Fruit fly (Drosophila melanogaster) whole organism, larva: ENCODE measurements around the gene CG17105.

Experiments used
- noc ChIP-seq: fragments of 200-800 bp; sonication (Bioruptor generic); optimal IDR thresholded peaks from 3 replicates; lab custom pipeline; 2019; ENCODE audit warnings: missing biosample characterization, mild to moderate bottlenecking, missing genetic modification characterization, moderate library complexity

Gene CG17105

dm6 chr2L:10680584-10681080, at the start of gene CG17105:
Gene CG17105 (plus strand): TSS chr2L:10681030.
- no peak for TF ChIP-seq noc (tag; lab: Kevin White, UChicago)

DNA sequence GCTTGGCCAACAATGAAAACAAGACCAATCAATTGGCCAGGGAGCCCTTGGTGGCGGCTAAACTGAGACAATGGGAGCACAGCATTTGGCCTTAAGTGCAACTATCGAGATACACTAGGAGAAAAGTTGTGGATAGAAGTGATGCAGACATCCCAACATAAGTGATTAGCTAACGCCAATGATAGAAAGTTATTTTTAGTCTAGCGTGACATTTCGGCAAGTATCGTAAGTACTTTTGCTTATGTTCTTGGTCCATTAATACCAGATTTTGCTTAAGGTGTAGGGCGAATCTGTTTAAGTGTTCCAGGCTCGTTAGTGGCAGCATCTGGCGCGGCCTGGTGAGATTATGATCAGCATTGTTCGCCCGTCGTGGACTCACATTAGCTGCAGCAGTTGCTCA, 48.1 kb upstream of the CG17105 start:
- no peak for TF ChIP-seq noc (tag; lab: Kevin White, UChicago)

dm6 chr2L:10638371-10638770, 42.5 kb upstream of the CG17105 start, which contains the start of gene CG7329:
Gene CG7329 (minus strand): TSS chr2L:10638471.
- no peak for TF ChIP-seq noc (tag; lab: Kevin White, UChicago)

dm6 chr2L:10639631-10640030, 41.2 kb upstream of the CG17105 start, which contains the start of gene CG31872:
Gene CG31872 (plus strand): TSS chr2L:10639931.
- no peak for TF ChIP-seq noc (tag; lab: Kevin White, UChicago)

DNA sequence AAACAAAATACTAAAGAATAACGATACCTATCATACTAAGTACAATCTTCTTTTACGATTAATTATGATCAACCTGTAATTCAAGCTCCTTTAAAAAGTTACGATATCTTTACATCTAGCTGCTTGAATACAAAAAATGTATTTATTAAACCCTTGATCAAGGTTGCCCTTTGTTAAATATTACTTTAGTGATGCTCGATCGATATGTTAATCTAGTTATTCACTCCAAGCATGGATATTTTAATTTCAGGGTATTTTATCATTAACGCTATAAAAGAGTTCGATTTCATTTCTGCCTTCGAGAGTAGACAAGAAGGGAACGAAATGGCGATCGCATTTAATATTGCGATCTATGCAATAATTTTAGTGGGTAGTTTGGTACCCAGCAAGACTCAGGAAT, 37.2 kb upstream of the CG17105 start, which contains the start of gene CG18284:
Gene CG18284, plus strand, starts transcription at position 301 of the 400 bp plus-strand sequence.
- no peak for TF ChIP-seq noc (tag; lab: Kevin White, UChicago)

DNA sequence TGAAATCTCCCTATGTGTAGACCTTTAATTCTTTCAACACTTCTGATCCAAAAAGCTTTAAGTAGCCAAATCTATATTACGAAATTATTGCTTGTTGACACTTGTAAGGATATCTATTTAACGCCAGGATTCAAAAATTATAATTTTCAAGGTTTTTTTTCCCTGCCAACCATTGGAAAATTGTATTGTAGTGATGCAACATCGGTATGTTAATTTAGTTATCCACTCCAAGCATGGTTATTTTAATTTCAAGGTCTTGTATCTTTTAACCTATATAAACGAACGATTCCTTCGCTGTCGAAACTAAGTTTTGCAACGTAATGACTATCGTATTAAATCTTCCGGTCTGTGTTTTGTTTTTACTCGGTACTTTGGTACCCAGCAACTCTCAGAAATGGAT, 34.7 kb upstream of the CG17105 start, which contains the start of gene CG17097:
Gene CG17097, plus strand, starts transcription at position 301 of the 400 bp plus-strand sequence.
- no peak for TF ChIP-seq noc (tag; lab: Kevin White, UChicago)

DNA sequence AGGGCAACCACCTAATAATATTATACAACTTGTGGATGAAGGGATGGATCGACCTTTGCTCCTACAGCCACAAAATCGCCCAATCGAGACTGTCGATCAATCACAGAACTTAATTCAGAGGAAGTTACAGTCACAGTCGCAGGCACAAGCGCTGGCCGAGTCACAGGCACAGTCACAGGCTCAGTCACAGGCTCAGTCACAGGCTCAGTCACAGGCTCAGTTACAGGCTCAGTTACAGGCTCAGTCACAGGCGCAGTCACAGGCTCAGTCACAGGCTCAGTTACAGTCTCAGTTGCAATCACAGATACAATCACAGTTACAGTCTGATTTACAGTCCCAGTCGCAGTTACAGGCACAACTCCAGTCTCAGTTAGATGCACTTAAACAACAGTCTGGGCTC, 34.1 kb upstream of the CG17105 start:
- TF ChIP-seq noc (tag; lab: Kevin White, UChicago): no peak

dm6 chr2L:10647720-10648349, 33.0 kb upstream of the CG17105 start:
- TF ChIP-seq noc (tag; lab: Kevin White, UChicago): no peak

dm6 chr2L:10651313-10651712, 29.5 kb upstream of the CG17105 start, which contains the start of gene dbf:
Gene dbf (plus strand): TSS chr2L:10651613.
- no peak for TF ChIP-seq noc (tag; lab: Kevin White, UChicago)

DNA sequence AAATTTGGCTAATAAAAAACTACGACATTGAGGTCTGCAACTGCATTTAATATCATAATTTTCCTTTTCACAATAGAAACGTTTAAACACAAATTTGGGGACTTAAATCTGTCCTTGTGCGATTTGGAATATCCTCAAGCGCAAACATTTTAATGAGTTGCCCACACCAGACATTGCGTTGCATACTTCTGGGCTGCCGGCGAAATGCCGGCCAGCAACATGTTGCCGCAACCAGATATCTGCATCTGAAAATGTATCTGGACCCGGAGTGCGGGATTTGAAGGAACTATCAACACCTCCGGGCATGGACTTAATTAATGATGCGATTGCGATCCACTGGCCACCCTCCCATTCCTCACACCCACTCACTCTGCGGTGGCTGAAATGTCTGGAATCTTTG, 26.3 kb upstream of the CG17105 start:
- TF ChIP-seq noc (tag; lab: Kevin White, UChicago): no peak

DNA sequence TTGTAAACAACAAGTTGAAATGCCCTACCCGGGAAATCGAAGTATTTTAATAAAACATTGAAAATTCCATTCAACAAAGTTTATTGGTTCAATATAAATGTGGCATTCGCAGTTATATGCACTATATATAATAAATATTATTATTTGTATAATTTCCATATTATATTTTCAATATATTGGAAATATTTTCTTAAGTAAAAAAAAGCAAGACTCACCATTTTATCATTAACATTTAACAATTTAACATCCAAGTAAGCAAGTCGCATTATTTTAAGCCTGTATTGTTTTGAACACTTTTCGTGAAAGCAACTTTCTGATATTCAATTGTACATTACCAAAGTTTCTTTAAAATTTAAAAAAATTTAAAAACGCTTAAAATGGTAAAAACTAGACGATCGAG, 22.8 kb upstream of the CG17105 start, which contains the start of gene CG45690:
Gene CG45690, plus strand, starts transcription at position 301 of the 400 bp plus-strand sequence.
- no peak for TF ChIP-seq noc (tag; lab: Kevin White, UChicago)

DNA sequence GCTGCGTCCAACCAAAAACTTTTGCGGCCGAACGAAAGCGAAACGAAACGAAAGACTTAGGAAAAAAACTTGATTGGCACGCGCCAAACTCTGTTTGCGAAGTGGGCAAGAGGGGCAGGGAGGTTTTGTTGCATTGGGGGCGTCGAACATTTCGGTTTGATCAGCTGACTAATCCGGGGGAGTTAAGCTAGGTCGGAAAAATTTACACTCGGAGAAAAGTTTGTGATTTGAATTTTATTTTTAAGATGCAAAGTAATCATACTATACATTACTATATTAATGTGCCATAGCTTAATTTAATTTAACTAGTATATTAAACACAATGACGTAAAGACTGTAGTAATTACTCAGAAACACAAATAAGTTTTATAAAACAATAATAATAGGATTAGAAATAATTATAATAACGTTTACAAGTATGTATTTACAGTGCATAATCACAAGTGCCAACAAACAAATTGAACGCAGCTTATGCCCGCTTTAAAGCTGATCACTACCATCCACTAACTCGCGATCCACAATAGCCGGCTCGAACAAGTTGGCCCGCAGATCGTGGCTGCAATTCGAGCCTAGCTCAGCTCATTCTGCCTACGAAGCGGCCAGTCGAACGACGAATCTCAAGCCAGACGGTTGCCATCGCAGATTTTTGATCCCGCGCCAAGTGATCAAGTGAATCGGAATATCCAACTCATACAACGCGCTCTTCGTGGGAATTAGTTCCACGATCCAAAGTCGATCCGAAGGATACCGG, 19.2 kb upstream of the CG17105 start, which contains the start of gene CG31871:
Gene CG31871, plus strand, starts transcription at position 592 of the 751 bp plus-strand sequence.
- peak; percentile 17 for TF ChIP-seq noc (tag; lab: Kevin White, UChicago)

- TF ChIP-seq noc (tag; lab: Kevin White, UChicago): peak; percentile 57
These were observed 15.2 kb upstream of the CG17105 start for dm6 chr2L:10665603-10666002.

DNA sequence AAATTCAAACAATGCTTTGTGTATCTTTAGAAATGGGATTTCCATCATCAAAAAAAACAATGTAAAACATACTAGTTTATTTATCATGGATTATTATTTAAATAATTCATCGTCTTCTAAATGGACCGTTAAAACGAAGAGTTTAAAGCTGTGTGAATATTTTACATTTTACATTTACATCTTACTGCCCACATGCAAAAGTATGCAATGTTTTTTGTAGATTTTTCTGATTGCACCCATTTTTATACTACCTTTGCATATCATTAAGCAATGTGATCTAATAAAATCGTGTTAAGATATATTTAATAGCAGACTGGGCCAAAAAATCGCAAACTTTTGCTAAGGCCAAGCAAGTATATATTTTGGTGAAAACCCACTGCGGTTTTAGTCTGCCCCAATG, 9.3 kb upstream of the CG17105 start:
- TF ChIP-seq noc (tag; lab: Kevin White, UChicago): no peak

dm6 chr2L:10672989-10673388, 7.8 kb upstream of the CG17105 start:
- TF ChIP-seq noc (tag; lab: Kevin White, UChicago): no peak
